Fruit fly (Drosophila melanogaster) whole organism, embryonic: ENCODE data around the gene CG43175.
A peak's percentile ranks its signal among the peaks of the same experiment; 100 is the strongest.

Source experiments
- Ada2b ChIP-seq: fragments of 200-800 bp; sonication (Bioruptor generic); IDR thresholded peaks from 2 replicates; pipeline ENCODE4 v1.3.6; 2022; ENCODE audit warnings: missing biosample characterization, missing genetic modification characterization
- CG10209 ChIP-seq: fragments of 200-800 bp; sonication (Bioruptor generic); optimal IDR thresholded peaks from 3 replicates; lab custom pipeline; 2017; ENCODE audit warnings: missing biosample characterization, mild to moderate bottlenecking, missing genetic modification characterization, missing genetic modification reagents
- CG10431 ChIP-seq: fragments of 200-800 bp; sonication (Bioruptor generic); optimal IDR thresholded peaks from 3 replicates; lab custom pipeline; 2018; ENCODE audit warnings: missing biosample characterization, mild to moderate bottlenecking, missing genetic modification characterization
- CG11093 ChIP-seq: fragments of 200-800 bp; sonication (Bioruptor generic); IDR thresholded peaks from 3 replicates; pipeline ENCODE4 v1.3.6; 2022; ENCODE audit warnings: missing biosample characterization, missing genetic modification characterization
- CG15601 ChIP-seq: fragments of 200-800 bp; sonication (Bioruptor generic); optimal IDR thresholded peaks from 3 replicates; lab custom pipeline; 2019; ENCODE audit warnings: missing biosample characterization, mild to moderate bottlenecking, missing genetic modification characterization, moderate library complexity
- CG16815 ChIP-seq: fragments of 200-800 bp; sonication (Bioruptor generic); optimal IDR thresholded peaks from 3 replicates; lab custom pipeline; 2017; ENCODE audit warnings: missing biosample characterization, mild to moderate bottlenecking, missing genetic modification characterization
- CG17385 ChIP-seq: fragments of 200-800 bp; sonication (Bioruptor generic); optimal IDR thresholded peaks from 3 replicates; lab custom pipeline; 2018; ENCODE audit warnings: missing biosample characterization, mild to moderate bottlenecking, missing genetic modification characterization
- CG18764 ChIP-seq: fragments of 200-800 bp; sonication (Bioruptor generic); optimal IDR thresholded peaks from 3 replicates; lab custom pipeline; 2016; ENCODE audit warnings: missing biosample characterization, missing genetic modification characterization
- CG3065 ChIP-seq: fragments of 200-800 bp; sonication (Bioruptor generic); optimal IDR thresholded peaks from 2 replicates; lab custom pipeline; 2016; ENCODE audit warnings: missing biosample characterization, missing genetic modification characterization
- CG31441 ChIP-seq: fragments of 200-800 bp; sonication (Bioruptor generic); IDR thresholded peaks from 2 replicates; pipeline ENCODE4 v1.3.6; 2022; ENCODE audit warnings: missing biosample characterization, missing genetic modification characterization
- CG33557 ChIP-seq: fragments of 200-800 bp; sonication (Bioruptor generic); optimal IDR thresholded peaks from 2 replicates; lab custom pipeline; 2019; ENCODE audit warnings: missing biosample characterization, mild to moderate bottlenecking, missing genetic modification characterization, moderate library complexity
- CG4820 ChIP-seq: fragments of 200-800 bp; sonication (Bioruptor generic); optimal IDR thresholded peaks from 3 replicates; lab custom pipeline; 2016; ENCODE audit warnings: missing biosample characterization, missing genetic modification characterization
- CG8290 ChIP-seq, 3 experiments: fragments of 200-800 bp; sonication (Bioruptor generic); optimal IDR thresholded peaks; 2 replicates each; lab custom pipeline; 2016 to 2019; ENCODE audit warnings: missing biosample characterization in 3 of 3, missing genetic modification characterization in 3 of 3, mild to moderate bottlenecking in 2 of 3, moderate library complexity in 1 of 3
- CG8478 ChIP-seq: fragments of >200 bp; optimal IDR thresholded peaks from 2 replicates; lab custom pipeline; 2018
- Chrac-16 ChIP-seq: fragments of 200-800 bp; sonication (Bioruptor generic); optimal IDR thresholded peaks from 3 replicates; lab custom pipeline; 2016; ENCODE audit warnings: missing biosample characterization, missing genetic modification characterization
- Dbx ChIP-seq: fragments of 200-800 bp; sonication (Bioruptor generic); IDR thresholded peaks from 3 replicates; pipeline ENCODE4 v1.3.6; 2022; ENCODE audit warnings: missing biosample characterization, missing genetic modification characterization
- Ets65A ChIP-seq: fragments of 200-800 bp; sonication (Bioruptor generic); peaks from one replicate; lab custom pipeline; 2016; ENCODE audit warnings: missing biosample characterization, missing genetic modification characterization
- Fer3 ChIP-seq: fragments of 200-800 bp; sonication (Bioruptor generic); optimal IDR thresholded peaks from 2 replicates; lab custom pipeline; 2018; ENCODE audit warnings: missing biosample characterization, mild to moderate bottlenecking, missing genetic modification characterization, moderate library complexity
- Hr3 ChIP-seq: fragments of 200-800 bp; sonication (Bioruptor generic); optimal IDR thresholded peaks from 3 replicates; lab custom pipeline; 2016; ENCODE audit warnings: missing biosample characterization, missing genetic modification characterization
- Lim3 ChIP-seq: fragments of 200-800 bp; sonication (Bioruptor generic); IDR thresholded peaks from 2 replicates; pipeline ENCODE4 v1.3.6; 2022; ENCODE audit warnings: missing biosample characterization, missing genetic modification characterization
- Opbp ChIP-seq: fragments of 200-800 bp; sonication (Bioruptor generic); IDR thresholded peaks from 3 replicates; pipeline ENCODE4 v1.3.6; 2022; ENCODE audit warnings: missing biosample characterization, missing genetic modification characterization; ENCODE audit not compliant: partially characterized antibody
- Ptx1 ChIP-seq: fragments of 200-800 bp; sonication (Bioruptor generic); IDR thresholded peaks from 2 replicates; pipeline ENCODE4 v1.3.6; 2022; ENCODE audit warnings: missing biosample characterization, missing genetic modification characterization
- Sox102F ChIP-seq: fragments of 200-800 bp; sonication (Bioruptor generic); optimal IDR thresholded peaks from 2 replicates; lab custom pipeline; 2018; ENCODE audit warnings: missing biosample characterization, mild to moderate bottlenecking, missing genetic modification characterization, moderate library complexity
- Trl ChIP-seq, 3 experiments: fragments of >200 bp in 2 of 3; fragments of 200-800 bp in 1 of 3; sonication (Bioruptor generic) in 1 of 3; optimal IDR thresholded peaks; 2 replicates in 1 of 3; 3 replicates in 2 of 3; lab custom pipeline; 2016 to 2017; ENCODE audit warnings: missing biosample characterization in 1 of 3, missing genetic modification characterization in 1 of 3
- Xbp1 ChIP-seq: fragments of 200-800 bp; sonication (Bioruptor generic); optimal IDR thresholded peaks from 3 replicates; lab custom pipeline; 2016; ENCODE audit warnings: missing biosample characterization, mild to moderate bottlenecking, missing genetic modification characterization
- bcd ChIP-seq: fragments of 200-800 bp; sonication (Bioruptor generic); optimal IDR thresholded peaks from 2 replicates; lab custom pipeline; 2017; ENCODE audit warnings: missing biosample characterization, mild to moderate bottlenecking, missing genetic modification characterization
- cato ChIP-seq: fragments of 200-800 bp; sonication (Bioruptor generic); optimal IDR thresholded peaks from 2 replicates; lab custom pipeline; 2016; ENCODE audit warnings: missing biosample characterization, missing genetic modification characterization, borderline replicate concordance
- chif ChIP-seq, 2 experiments: fragments of 200-800 bp; sonication (Bioruptor generic); optimal IDR thresholded peaks; 3 replicates each; lab custom pipeline; 2016; ENCODE audit warnings: missing biosample characterization in 2 of 2, missing genetic modification characterization in 2 of 2
- chn ChIP-seq: fragments of 200-800 bp; sonication (Bioruptor generic); optimal IDR thresholded peaks from 2 replicates; lab custom pipeline; 2016; ENCODE audit warnings: missing biosample characterization, missing genetic modification characterization
- ci ChIP-seq: fragments of 200-800 bp; sonication (Bioruptor generic); IDR thresholded peaks from 3 replicates; pipeline ENCODE4 v1.3.6; 2022; ENCODE audit warnings: missing biosample characterization, missing genetic modification characterization
- croc ChIP-seq: fragments of 200-800 bp; sonication (Bioruptor generic); conservative IDR thresholded peaks from 3 replicates; pipeline ENCODE4 v1.3.6; 2022; ENCODE audit warnings: missing biosample characterization, missing genetic modification characterization
- dysf ChIP-seq: fragments of 200-800 bp; sonication (Bioruptor generic); IDR thresholded peaks from 3 replicates; pipeline ENCODE4 v1.3.6; 2022; ENCODE audit warnings: missing biosample characterization, missing genetic modification characterization
- inv ChIP-seq: fragments of 200-800 bp; sonication (Bioruptor generic); IDR thresholded peaks from 2 replicates; pipeline ENCODE4 v1.3.6; 2022; ENCODE audit warnings: missing biosample characterization, missing genetic modification characterization; ENCODE audit not compliant: partially characterized antibody
- lola ChIP-seq, 3 experiments: fragments of >200 bp in 2 of 3; fragments of 200-800 bp in 1 of 3; sonication (Bioruptor generic) in 1 of 3; optimal IDR thresholded peaks; 2 replicates each; lab custom pipeline; 2017 to 2019; ENCODE audit warnings: missing biosample characterization in 3 of 3, missing genetic modification characterization in 3 of 3, mild to moderate bottlenecking in 1 of 3, moderate library complexity in 1 of 3
- lov ChIP-seq, 2 experiments: fragments of 200-800 bp in 1 of 2; fragments of >200 bp in 1 of 2; sonication (Bioruptor generic) in 1 of 2; IDR thresholded peaks in 1 of 2; optimal IDR thresholded peaks in 1 of 2; 2 replicates in 1 of 2; 3 replicates in 1 of 2; pipeline versions ENCODE4 v1.3.6 to Lab custom; 2017 to 2022; ENCODE audit warnings: missing biosample characterization in 1 of 2, missing genetic modification characterization in 1 of 2
- nau ChIP-seq: fragments of 200-800 bp; sonication (Bioruptor generic); optimal IDR thresholded peaks from 3 replicates; lab custom pipeline; 2017; ENCODE audit warnings: missing biosample characterization, mild to moderate bottlenecking, missing genetic modification characterization, missing genetic modification reagents
- otp ChIP-seq: fragments of 200-800 bp; sonication (Bioruptor generic); IDR thresholded peaks from 3 replicates; pipeline ENCODE4, ENCODE4 v1.3.6; 2022; ENCODE audit warnings: missing biosample characterization, missing genetic modification characterization
- ranshi ChIP-seq: fragments of 200-800 bp; sonication (Bioruptor generic); IDR thresholded peaks from 2 replicates; pipeline ENCODE4 v1.3.6; 2022; ENCODE audit warnings: missing biosample characterization, missing genetic modification characterization
- sc ChIP-seq, 3 experiments: fragments of >200 bp in 2 of 3; fragments of 200-800 bp in 1 of 3; sonication (Bioruptor generic) in 1 of 3; optimal IDR thresholded peaks; 2 replicates in 2 of 3; 3 replicates in 1 of 3; lab custom pipeline; 2017; ENCODE audit warnings: mild to moderate bottlenecking in 1 of 3, missing biosample characterization in 1 of 3, missing genetic modification characterization in 1 of 3, missing genetic modification reagents in 1 of 3
- sug ChIP-seq: fragments of 200-800 bp; optimal IDR thresholded peaks from 2 replicates; lab custom pipeline; 2019; ENCODE audit warnings: missing biosample characterization, mild to moderate bottlenecking, missing genetic modification characterization, moderate library complexity
- trh ChIP-seq: fragments of 200-800 bp; sonication (Bioruptor generic); optimal IDR thresholded peaks from 2 replicates; lab custom pipeline; 2016; ENCODE audit warnings: missing biosample characterization, missing genetic modification characterization
- ttk ChIP-seq: fragments of 200-800 bp; sonication (Bioruptor generic); IDR thresholded peaks from 2 replicates; pipeline ENCODE4 v2.1.2; 2022; ENCODE audit warnings: missing biosample characterization, missing genetic modification characterization
- twi ChIP-seq: fragments of 200-800 bp; optimal IDR thresholded peaks from 2 replicates; lab custom pipeline; 2019; ENCODE audit warnings: missing biosample characterization, mild to moderate bottlenecking, missing genetic modification characterization, moderate library complexity
- zf30C ChIP-seq: fragments of 200-800 bp; sonication (Bioruptor generic); optimal IDR thresholded peaks from 3 replicates; lab custom pipeline; 2018; ENCODE audit warnings: missing biosample characterization, mild to moderate bottlenecking, missing genetic modification characterization

CG43175 gene

dm6 chr3R:17630417-17630816 is at the start of gene CG43175:
CG43175 (plus strand) TSS chr3R:17630717.
- no peak for TF ChIP-seq Lim3 (GFP tag; lab: Robert Waterston, UW)

- TF ChIP-seq CG10209 (GFP tag; lab: Kevin White, UChicago), result peak; percentile 37
- TF ChIP-seq CG15601 (tag; lab: Kevin White, UChicago), result peak; percentile 58
- peak; percentile 42; the same call in 1 of the 3 replicates for TF ChIP-seq CG11093
- peak; percentile 41; the same call in 1 of the 3 replicates for TF ChIP-seq otp (GFP tag; lab: Robert Waterston, UW)
- TF ChIP-seq Opbp (GFP tag; lab: Robert Waterston, UW), result no peak
- TF ChIP-seq zf30C (GFP tag; lab: Kevin White, UChicago), result peak; percentile 53
- TF ChIP-seq CG8290 (GFP tag; optimal IDR thresholded peaks at IDR 0.05; lab: Kevin White, UChicago), result peak; percentile 15
- no peak for TF ChIP-seq CG8290 (tag; optimal IDR thresholded peaks at IDR 0.05; lab: Kevin White, UChicago)
- peak; percentile 35 for TF ChIP-seq CG17385 (GFP tag; lab: Kevin White, UChicago)
- TF ChIP-seq nau (GFP tag; lab: Kevin White, UChicago), result no peak
- peak; percentile 10 for TF ChIP-seq CG3065 (GFP tag; lab: Kevin White, UChicago)
- TF ChIP-seq bcd, result peak; percentile 18
- no peak for TF ChIP-seq CG18764 (GFP tag; lab: Kevin White, UChicago)
- peak; percentile 28 for TF ChIP-seq ttk (GFP tag; lab: Robert Waterston, UW)
- peak; percentile 49 for TF ChIP-seq CG10431 (GFP tag; lab: Kevin White, UChicago)
- TF ChIP-seq CG31441 (GFP tag; lab: Robert Waterston, UW), result peak; percentile 67
- no peak for TF ChIP-seq trh (GFP tag; lab: Kevin White, UChicago)
- peak; percentile 15 for TF ChIP-seq Fer3 (tag; lab: Kevin White, UChicago)
- TF ChIP-seq cato (GFP tag; lab: Kevin White, UChicago), result peak; percentile 1
- peak; percentile 50 for TF ChIP-seq CG4820 (GFP tag; lab: Kevin White, UChicago)
- TF ChIP-seq Ets65A, result no peak
- no peak for TF ChIP-seq CG8478 (lab: Kevin White, UChicago)
- TF ChIP-seq Xbp1, result peak; percentile 27
- TF ChIP-seq sc (optimal IDR thresholded peaks at IDR 0.05; lab: Kevin White, UChicago), result no peak
- peak; percentile 43 for TF ChIP-seq sc (GFP tag; optimal IDR thresholded peaks at IDR 0.05; lab: Kevin White, UChicago)
- TF ChIP-seq Chrac-16 (GFP tag; lab: Kevin White, UChicago), result peak; percentile 35
- TF ChIP-seq CG33557 (GFP tag; lab: Kevin White, UChicago), result peak; percentile 67
- TF ChIP-seq ranshi (GFP tag; lab: Robert Waterston, UW), result peak; percentile 34; the same call in 1 of the 2 replicates
- TF ChIP-seq inv (GFP tag; lab: Robert Waterston, UW), result no peak
- TF ChIP-seq ci (GFP tag; lab: Robert Waterston, UW), result peak; percentile 71; the same call in 2 of the 3 replicates
- peak in 1 of 3 experiments; percentile 79 for TF ChIP-seq lola (GFP tag; optimal IDR thresholded peaks at IDR 0.05; lab: Kevin White, UChicago)
- peak in 1 of 2 experiments; percentile 62 for TF ChIP-seq chif (GFP tag; optimal IDR thresholded peaks at IDR 0.05; lab: Kevin White, UChicago)
- peak; percentile 23 for TF ChIP-seq twi (tag; lab: Kevin White, UChicago)
- peak; percentile 31; the same call in 1 of the 2 replicates for TF ChIP-seq Ada2b (GFP tag; lab: Robert Waterston, UW)
- peak; percentile 44 for TF ChIP-seq Hr3 (GFP tag; lab: Kevin White, UChicago)
- 0 out of 3 replicates have a peak, but pooled peaks have one; percentile 16 for TF ChIP-seq dysf (GFP tag; lab: Robert Waterston, UW)
- TF ChIP-seq Sox102F, result peak; percentile 65
- TF ChIP-seq sug, result no peak
- TF ChIP-seq Trl (optimal IDR thresholded peaks at IDR 0.05; lab: Kevin White, UChicago), result no peak
- peak; percentile 4 for TF ChIP-seq Trl (GFP tag; optimal IDR thresholded peaks at IDR 0.05; lab: Kevin White, UChicago)
- peak; percentile 55 for TF ChIP-seq croc
- peak; percentile 0 for TF ChIP-seq chn
- TF ChIP-seq lov (optimal IDR thresholded peaks at IDR 0.05; lab: Kevin White, UChicago), result no peak
- 0 out of 3 replicates have a peak, but pooled peaks have one; percentile 6 for TF ChIP-seq lov (GFP tag; IDR thresholded peaks at IDR 0.05; lab: Robert Waterston, UW)
- 0 out of 2 replicates have a peak, but pooled peaks have one; percentile 32 for TF ChIP-seq Ptx1 (GFP tag; lab: Robert Waterston, UW)
- TF ChIP-seq CG16815 (GFP tag; lab: Kevin White, UChicago), result peak; percentile 28
- no peak for TF ChIP-seq Dbx (GFP tag; lab: Robert Waterston, UW)
Observed at dm6 chr3R:17583658-17584460, 46.7 kb upstream of the CG43175 start.
